Worm (Caenorhabditis elegans) whole organism, late embryonic: ENCODE measurements around the gene fbxb-111.

ENCODE experiments used
- K09A11.1 ChIP-seq: sonication (generic microtip); optimal IDR thresholded peaks from 2 replicates; lab custom pipeline; 2017; ENCODE audit warnings: antibody characterized with exemption, mild to moderate bottlenecking, missing genetic modification characterization, missing compliant biosample characterization; ENCODE audit not compliant: insufficient read depth
- Y22D7AL.16 ChIP-seq: sonication (generic microtip); optimal IDR thresholded peaks from 2 replicates; lab custom pipeline; 2016; ENCODE audit warnings: missing genetic modification characterization, missing compliant biosample characterization
- ama-1 ChIP-seq: fragments of 150-350 bp; optimal IDR thresholded peaks from 2 replicates; lab custom pipeline; 2014
- ceh-14 ChIP-seq: sonication (generic microtip); optimal IDR thresholded peaks from 2 replicates; lab custom pipeline; 2016; ENCODE audit warnings: missing genotype, missing genetic modification characterization, missing compliant biosample characterization
- ceh-19 ChIP-seq: fragments of 200-800 bp; sonication (Bioruptor generic); optimal IDR thresholded peaks from 2 replicates; lab custom pipeline; 2018; ENCODE audit warnings: mild to moderate bottlenecking, missing genetic modification characterization, missing compliant biosample characterization
- elt-2 ChIP-seq: sonication (generic microtip); optimal IDR thresholded peaks from 2 replicates; lab custom pipeline; 2016; ENCODE audit warnings: missing genetic modification reagents, missing genetic modification characterization, missing compliant biosample characterization
- fax-1 ChIP-seq: sonication (generic microtip); optimal IDR thresholded peaks from 2 replicates; lab custom pipeline; 2016; ENCODE audit warnings: missing genotype, missing genetic modification characterization, missing compliant biosample characterization
- madf-2 ChIP-seq: sonication (generic microtip); optimal IDR thresholded peaks from 2 replicates; lab custom pipeline; 2017; ENCODE audit warnings: missing genetic modification characterization, missing compliant biosample characterization
- nhr-11 ChIP-seq: fragments of 150-350 bp; optimal IDR thresholded peaks from 2 replicates; lab custom pipeline; 2014; ENCODE audit warnings: missing biosample characterization, missing genetic modification characterization
- pqm-1 ChIP-seq: sonication (generic microtip); optimal IDR thresholded peaks from 2 replicates; lab custom pipeline; 2016; ENCODE audit warnings: missing genetic modification characterization, missing compliant biosample characterization
- tbx-2 ChIP-seq: sonication (generic microtip); optimal IDR thresholded peaks from 2 replicates; lab custom pipeline; 2016; ENCODE audit warnings: missing genetic modification characterization, missing compliant biosample characterization
- unc-3 ChIP-seq, 2 experiments: fragments of 200-800 bp in 1 of 2; sonication (Bioruptor generic) in 1 of 2; sonication (generic microtip) in 1 of 2; conservative IDR thresholded peaks in 1 of 2; optimal IDR thresholded peaks in 1 of 2; 2 replicates each; pipeline versions ENCODE4 v1.3.6 to Lab custom; 2016 to 2022; ENCODE audit warnings: missing compliant biosample characterization in 2 of 2, missing genetic modification characterization in 2 of 2, missing genetic modification reagents in 1 of 2
- unc-42 ChIP-seq: sonication (generic microtip); optimal IDR thresholded peaks from 2 replicates; lab custom pipeline; 2016; ENCODE audit warnings: missing genotype, missing genetic modification characterization, missing compliant biosample characterization
- unc-86 ChIP-seq: sonication (generic microtip); optimal IDR thresholded peaks from 2 replicates; lab custom pipeline; 2016; ENCODE audit warnings: missing genetic modification characterization, missing compliant biosample characterization

ce11 chrII:2735192-2735591 lies 39.6 kb downstream of the fbxb-111 start, which contains the start of gene wdr-31:
- TF ChIP-seq nhr-11 (tag; lab: Kevin White, UChicago), result no peak
- TF ChIP-seq elt-2, result no peak
- no peak for TF ChIP-seq K09A11.1 (tag; lab: Kevin White, UChicago)
- no peak for TF ChIP-seq madf-2 (tag; lab: Kevin White, UChicago)
- TF ChIP-seq unc-86, result no peak
- no peak for TF ChIP-seq tbx-2
- TF ChIP-seq fax-1, result no peak
- no peak for TF ChIP-seq ceh-19 (GFP tag; lab: Kevin White, UChicago)
- TF ChIP-seq unc-42 (tag; lab: Kevin White, UChicago), result no peak
- TF ChIP-seq pqm-1 (tag; lab: Kevin White, UChicago), result no peak
- TF ChIP-seq Y22D7AL.16 (tag; lab: Kevin White, UChicago), result no peak
- TF ChIP-seq ama-1 (lab: Kevin White, UChicago), result no peak
- TF ChIP-seq ceh-14 (tag; lab: Kevin White, UChicago), result no peak
- no peak for TF ChIP-seq unc-3 (GFP tag; conservative IDR thresholded peaks at IDR 0.05; lab: Robert Waterston, UW)
- TF ChIP-seq unc-3 (tag; optimal IDR thresholded peaks at IDR 0.05; lab: Kevin White, UChicago), result no peak
